Fruit fly (Drosophila melanogaster) whole organism, embryonic: ENCODE measurements around the gene CG4462.

Experiments
- Antp ChIP-seq: fragments of 200-800 bp; sonication (Bioruptor generic); optimal IDR thresholded peaks from 3 replicates; lab custom pipeline; 2016; ENCODE audit warnings: missing biosample characterization, missing genetic modification characterization
- Bdp1 ChIP-seq: fragments of 200-800 bp; sonication (Bioruptor generic); optimal IDR thresholded peaks from 3 replicates; lab custom pipeline; 2016; ENCODE audit warnings: missing biosample characterization, missing genetic modification characterization
- C15 ChIP-seq: fragments of 200-800 bp; sonication (Bioruptor generic); IDR thresholded peaks from 3 replicates; pipeline ENCODE4 v1.3.6; 2022; ENCODE audit warnings: missing biosample characterization, missing genetic modification characterization
- CG10366 ChIP-seq: fragments of 200-800 bp; sonication (Bioruptor generic); IDR thresholded peaks from 2 replicates; pipeline ENCODE4 v1.3.6; 2022; ENCODE audit warnings: missing biosample characterization, missing genetic modification characterization
- CG10543 ChIP-seq: fragments of 200-800 bp; sonication (Bioruptor generic); optimal IDR thresholded peaks from 3 replicates; lab custom pipeline; 2017; ENCODE audit warnings: missing biosample characterization, mild to moderate bottlenecking, missing genetic modification characterization, moderate library complexity
- CG11696 ChIP-seq: fragments of 200-800 bp; sonication (Bioruptor generic); IDR thresholded peaks from 2 replicates; pipeline ENCODE4 v1.3.6; 2022; ENCODE audit warnings: missing biosample characterization, missing genetic modification characterization
- CG13296 ChIP-seq: fragments of 200-800 bp; sonication (Bioruptor generic); optimal IDR thresholded peaks from 3 replicates; lab custom pipeline; 2018; ENCODE audit warnings: missing biosample characterization, mild to moderate bottlenecking, missing genetic modification characterization
- CG13775 ChIP-seq: fragments of 200-800 bp; sonication (Bioruptor generic); optimal IDR thresholded peaks from 3 replicates; lab custom pipeline; 2017; ENCODE audit warnings: missing biosample characterization, mild to moderate bottlenecking, missing genetic modification characterization
- CG14050 ChIP-seq: fragments of 200-800 bp; sonication (Bioruptor generic); IDR thresholded peaks from 3 replicates; pipeline ENCODE4 v1.3.6; 2022; ENCODE audit warnings: missing biosample characterization, missing genetic modification characterization
- CG15479 ChIP-seq: fragments of 200-800 bp; sonication (Bioruptor generic); optimal IDR thresholded peaks from 3 replicates; lab custom pipeline; 2019; ENCODE audit warnings: missing biosample characterization, mild to moderate bottlenecking, missing genetic modification characterization, moderate library complexity
- CG17802 ChIP-seq: fragments of 200-800 bp; sonication (Bioruptor generic); optimal IDR thresholded peaks from 2 replicates; lab custom pipeline; 2018; ENCODE audit warnings: missing biosample characterization, mild to moderate bottlenecking, missing genetic modification characterization, moderate library complexity
- CG17829 ChIP-seq: fragments of 200-800 bp; optimal IDR thresholded peaks from 2 replicates; lab custom pipeline; 2019; ENCODE audit warnings: missing biosample characterization, mild to moderate bottlenecking, missing genetic modification characterization, moderate library complexity
- CG1792 ChIP-seq: fragments of 200-800 bp; sonication (Bioruptor generic); optimal IDR thresholded peaks from 2 replicates; lab custom pipeline; 2016; ENCODE audit warnings: missing biosample characterization, missing genetic modification characterization
- CG1832 ChIP-seq: fragments of 200-800 bp; sonication (Bioruptor generic); optimal IDR thresholded peaks from 2 replicates; lab custom pipeline; 2017; ENCODE audit warnings: missing biosample characterization, mild to moderate bottlenecking, missing genetic modification characterization, inconsistent platforms
- CG18599 ChIP-seq: fragments of 200-800 bp; sonication (Bioruptor generic); optimal IDR thresholded peaks from 3 replicates; lab custom pipeline; 2017; ENCODE audit warnings: missing biosample characterization, missing genetic modification characterization, mild to moderate bottlenecking, moderate library complexity, missing genetic modification reagents
- CG30431 ChIP-seq: fragments of 200-800 bp; sonication (Bioruptor generic); optimal IDR thresholded peaks from 2 replicates; lab custom pipeline; 2017; ENCODE audit warnings: missing biosample characterization, missing genetic modification characterization
- CG3065 ChIP-seq: fragments of 200-800 bp; sonication (Bioruptor generic); optimal IDR thresholded peaks from 2 replicates; lab custom pipeline; 2016; ENCODE audit warnings: missing biosample characterization, missing genetic modification characterization
- CG31365 ChIP-seq: fragments of 200-800 bp; sonication (Bioruptor generic); optimal IDR thresholded peaks from 2 replicates; lab custom pipeline; 2018; ENCODE audit warnings: missing biosample characterization, mild to moderate bottlenecking, missing genetic modification characterization
- CG4617 ChIP-seq: fragments of 200-800 bp; sonication (Bioruptor generic); optimal IDR thresholded peaks from 3 replicates; lab custom pipeline; 2016; ENCODE audit warnings: missing biosample characterization, missing genetic modification characterization, borderline replicate concordance
- CG6689 ChIP-seq: fragments of 200-800 bp; sonication (Bioruptor generic); IDR thresholded peaks from 2 replicates; pipeline ENCODE4 v1.3.6; 2022; ENCODE audit warnings: missing biosample characterization, missing genetic modification characterization
- CG6854 ChIP-seq: fragments of 200-800 bp; sonication (Bioruptor generic); optimal IDR thresholded peaks from 3 replicates; lab custom pipeline; 2017; ENCODE audit warnings: missing biosample characterization, mild to moderate bottlenecking, missing genetic modification characterization
- CG9437 ChIP-seq: fragments of 200-800 bp; sonication (Bioruptor generic); optimal IDR thresholded peaks from 2 replicates; lab custom pipeline; 2018; ENCODE audit warnings: missing biosample characterization, mild to moderate bottlenecking, missing genetic modification characterization
- CG9876 ChIP-seq: fragments of 200-800 bp; sonication (Bioruptor generic); optimal IDR thresholded peaks from 2 replicates; lab custom pipeline; 2016; ENCODE audit warnings: missing biosample characterization, missing genetic modification characterization
- Dll ChIP-seq: fragments of 200-800 bp; sonication (Bioruptor generic); IDR thresholded peaks from 4 replicates; pipeline ENCODE4 v1.3.6; 2022; ENCODE audit warnings: missing biosample characterization, missing genetic modification characterization; ENCODE audit not compliant: partially characterized antibody
- HLH54F ChIP-seq: fragments of 200-800 bp; sonication (Bioruptor generic); optimal IDR thresholded peaks from 3 replicates; lab custom pipeline; 2016; ENCODE audit warnings: missing biosample characterization, missing genetic modification characterization
- Hmr ChIP-seq: fragments of 200-800 bp; sonication (Bioruptor generic); optimal IDR thresholded peaks from 3 replicates; lab custom pipeline; 2017; ENCODE audit warnings: mild to moderate bottlenecking, missing biosample characterization, missing genetic modification reagents, missing genetic modification characterization
- Jarid2 ChIP-seq: fragments of 200-800 bp; sonication (Bioruptor generic); optimal IDR thresholded peaks from 3 replicates; lab custom pipeline; 2017; ENCODE audit warnings: mild to moderate bottlenecking, missing biosample characterization, missing genetic modification reagents, missing genetic modification characterization
- Max ChIP-seq: fragments of 200-800 bp; sonication (Bioruptor generic); optimal IDR thresholded peaks from 2 replicates; lab custom pipeline; 2016; ENCODE audit warnings: missing biosample characterization, mild to moderate bottlenecking, missing genetic modification characterization
- Myb ChIP-seq: fragments of 200-800 bp; sonication (Bioruptor generic); optimal IDR thresholded peaks from 2 replicates; lab custom pipeline; 2016; ENCODE audit warnings: missing biosample characterization, missing genetic modification characterization
- Neu2 ChIP-seq: fragments of 200-800 bp; sonication (Bioruptor generic); optimal IDR thresholded peaks from 3 replicates; lab custom pipeline; 2016; ENCODE audit warnings: missing biosample characterization, missing genetic modification characterization, borderline replicate concordance
- Opbp ChIP-seq: fragments of 200-800 bp; sonication (Bioruptor generic); IDR thresholded peaks from 3 replicates; pipeline ENCODE4 v1.3.6; 2022; ENCODE audit warnings: missing biosample characterization, missing genetic modification characterization; ENCODE audit not compliant: partially characterized antibody
- Ravus ChIP-seq: fragments of 200-800 bp; sonication (Bioruptor generic); IDR thresholded peaks from 2 replicates; pipeline ENCODE4 v1.3.6; 2022; ENCODE audit warnings: missing biosample characterization, missing genetic modification characterization
- al ChIP-seq: fragments of 200-800 bp; sonication (Bioruptor generic); IDR thresholded peaks from 2 replicates; pipeline ENCODE4 v1.3.6; 2022; ENCODE audit warnings: missing biosample characterization, missing genetic modification characterization
- ase ChIP-seq: fragments of 200-800 bp; sonication (Bioruptor generic); IDR thresholded peaks from 3 replicates; pipeline ENCODE4 v1.3.6; 2022; ENCODE audit warnings: missing biosample characterization, missing genetic modification characterization
- cas ChIP-seq: fragments of 200-800 bp; sonication (Bioruptor generic); IDR thresholded peaks from 2 replicates; pipeline ENCODE4 v1.3.6; 2022; ENCODE audit warnings: missing biosample characterization, missing genetic modification characterization
- chif ChIP-seq, 2 experiments: fragments of 200-800 bp; sonication (Bioruptor generic); optimal IDR thresholded peaks; 3 replicates each; lab custom pipeline; 2016; ENCODE audit warnings: missing biosample characterization in 2 of 2, missing genetic modification characterization in 2 of 2
- chinmo ChIP-seq: fragments of 200-800 bp; sonication (Bioruptor generic); IDR thresholded peaks from 4 replicates; pipeline ENCODE4 v1.3.6; 2022; ENCODE audit warnings: missing biosample characterization, missing genetic modification characterization; ENCODE audit not compliant: partially characterized antibody
- dysf ChIP-seq: fragments of 200-800 bp; sonication (Bioruptor generic); IDR thresholded peaks from 3 replicates; pipeline ENCODE4 v1.3.6; 2022; ENCODE audit warnings: missing biosample characterization, missing genetic modification characterization
- fd102C ChIP-seq: fragments of 200-800 bp; sonication (Bioruptor generic); optimal IDR thresholded peaks from 2 replicates; lab custom pipeline; 2018; ENCODE audit warnings: missing biosample characterization, mild to moderate bottlenecking, missing genetic modification characterization, moderate library complexity
- gfzf ChIP-seq: fragments of 200-800 bp; sonication (Bioruptor generic); optimal IDR thresholded peaks from 2 replicates; lab custom pipeline; 2016; ENCODE audit warnings: missing biosample characterization, mild to moderate bottlenecking, missing genetic modification characterization, moderate library complexity
- gsb ChIP-seq: fragments of 200-800 bp; sonication (Bioruptor generic); IDR thresholded peaks from 2 replicates; pipeline ENCODE4 v1.3.6; 2022; ENCODE audit warnings: missing biosample characterization, missing genetic modification characterization
- her ChIP-seq: fragments of 200-800 bp; sonication (Bioruptor generic); optimal IDR thresholded peaks from 2 replicates; lab custom pipeline; 2016; ENCODE audit warnings: missing biosample characterization, missing genetic modification characterization
- ind ChIP-seq: fragments of 200-800 bp; sonication (Bioruptor generic); optimal IDR thresholded peaks from 3 replicates; lab custom pipeline; 2016; ENCODE audit warnings: missing biosample characterization, missing genetic modification characterization
- lab ChIP-seq: fragments of 200-800 bp; sonication (Bioruptor generic); optimal IDR thresholded peaks from 3 replicates; lab custom pipeline; 2017; ENCODE audit warnings: missing biosample characterization, missing genetic modification characterization, mild to moderate bottlenecking, moderate library complexity, missing genetic modification reagents
- schlank ChIP-seq: fragments of 200-800 bp; sonication (Bioruptor generic); optimal IDR thresholded peaks from 2 replicates; lab custom pipeline; 2018; ENCODE audit warnings: missing biosample characterization, mild to moderate bottlenecking, missing genetic modification characterization
- sima ChIP-seq: fragments of 200-800 bp; sonication (Bioruptor generic); optimal IDR thresholded peaks from 2 replicates; lab custom pipeline; 2016; ENCODE audit warnings: missing biosample characterization, missing genetic modification characterization
- sisA ChIP-seq: fragments of 200-800 bp; sonication (Bioruptor generic); IDR thresholded peaks from 2 replicates; pipeline ENCODE4 v1.3.6; 2022; ENCODE audit warnings: missing biosample characterization, missing genetic modification characterization
- toy ChIP-seq: fragments of 200-800 bp; sonication (Bioruptor generic); IDR thresholded peaks from 2 replicates; pipeline ENCODE4 v1.3.6; 2022; ENCODE audit warnings: missing biosample characterization, missing genetic modification characterization
- tx ChIP-seq: fragments of 200-800 bp; sonication (Bioruptor generic); optimal IDR thresholded peaks from 2 replicates; lab custom pipeline; 2016; ENCODE audit warnings: missing biosample characterization, missing genetic modification characterization
- vvl ChIP-seq: fragments of 200-800 bp; sonication (Bioruptor generic); IDR thresholded peaks from 2 replicates; pipeline ENCODE4 v1.3.6; 2022; ENCODE audit warnings: missing biosample characterization, missing genetic modification characterization

The CG4462 gene

dm6 chr3R:19905932-19906439 is 19.2 kb downstream of the CG4462 start (continued):
- peak; percentile 89 for TF ChIP-seq vvl
- TF ChIP-seq sisA (GFP tag; lab: Robert Waterston, UW): peak; percentile 73
- peak; percentile 82 for TF ChIP-seq Hmr (GFP tag; lab: Kevin White, UChicago)
- peak; percentile 73 for TF ChIP-seq CG13296 (GFP tag; lab: Kevin White, UChicago)
- peak; percentile 67; the same call in 2 of the 3 replicates for TF ChIP-seq C15 (GFP tag; lab: Robert Waterston, UW)
- TF ChIP-seq CG3065 (GFP tag; lab: Kevin White, UChicago): peak; percentile 41
- peak; percentile 77 for TF ChIP-seq CG10543
- TF ChIP-seq CG11696: peak; percentile 52; the same call in 1 of the 2 replicates
- peak; percentile 79 for TF ChIP-seq Antp
- TF ChIP-seq CG4617: peak; percentile 31
- TF ChIP-seq Myb: peak; percentile 71
- TF ChIP-seq gsb (GFP tag; lab: Robert Waterston, UW): peak; percentile 70
- TF ChIP-seq CG6689 (GFP tag; lab: Robert Waterston, UW): peak; percentile 88
- TF ChIP-seq CG1792: peak; percentile 42
- peak; percentile 91 for TF ChIP-seq dysf (GFP tag; lab: Robert Waterston, UW)
- peak; percentile 61 for TF ChIP-seq Bdp1 (GFP tag; lab: Kevin White, UChicago)
- no peak for TF ChIP-seq Jarid2
- peak; percentile 51 for TF ChIP-seq CG6854 (GFP tag; lab: Kevin White, UChicago)
- no peak for TF ChIP-seq sima (GFP tag; lab: Kevin White, UChicago)
- peak; percentile 36 for TF ChIP-seq CG17802 (tag; lab: Kevin White, UChicago)
- TF ChIP-seq al (GFP tag; lab: Robert Waterston, UW): peak; percentile 76
- no peak for TF ChIP-seq CG15479 (GFP tag; lab: Kevin White, UChicago)
- peak; percentile 54 for TF ChIP-seq CG30431 (GFP tag; lab: Kevin White, UChicago)
- peak; percentile 83 for TF ChIP-seq HLH54F (GFP tag; lab: Kevin White, UChicago)
- TF ChIP-seq fd102C (GFP tag; lab: Kevin White, UChicago): no peak
- TF ChIP-seq chinmo (GFP tag; lab: Robert Waterston, UW): peak; percentile 84; the same call in 2 of the 4 replicates
- peak; percentile 71 for TF ChIP-seq tx
- peak; percentile 75 for TF ChIP-seq toy (GFP tag; lab: Robert Waterston, UW)
- peak; percentile 70 for TF ChIP-seq CG14050
- peak; percentile 47 for TF ChIP-seq Max (GFP tag; lab: Kevin White, UChicago)
- peak; percentile 68 for TF ChIP-seq her (GFP tag; lab: Kevin White, UChicago)
- TF ChIP-seq gfzf (GFP tag; lab: Kevin White, UChicago): no peak
- TF ChIP-seq Dll (GFP tag; lab: Robert Waterston, UW): peak; percentile 11; the same call in 1 of the 4 replicates
- peak; percentile 74 for TF ChIP-seq CG17829 (tag; lab: Kevin White, UChicago)
- TF ChIP-seq ase (GFP tag; lab: Robert Waterston, UW): peak; percentile 80
- no peak for TF ChIP-seq Opbp (GFP tag; lab: Robert Waterston, UW)
- peak; percentile 18 for TF ChIP-seq CG31365 (tag; lab: Kevin White, UChicago)
- TF ChIP-seq Ravus (GFP tag; lab: Robert Waterston, UW): no peak; the same call in 1 of the 2 replicates
- TF ChIP-seq CG18599: peak; percentile 92
- TF ChIP-seq CG9876 (GFP tag; lab: Kevin White, UChicago): peak; percentile 56
- peak; percentile 92 for TF ChIP-seq lab (GFP tag; lab: Kevin White, UChicago)
- TF ChIP-seq CG9437 (GFP tag; lab: Kevin White, UChicago): no peak
- TF ChIP-seq CG1832: no peak
- TF ChIP-seq chif (GFP tag; optimal IDR thresholded peaks at IDR 0.05; lab: Kevin White, UChicago): peak; percentile 73 to 80
- TF ChIP-seq CG13775 (GFP tag; lab: Kevin White, UChicago): peak; percentile 74
- TF ChIP-seq ind (GFP tag; lab: Kevin White, UChicago): peak; percentile 85
- no peak for TF ChIP-seq Neu2 (GFP tag; lab: Kevin White, UChicago)
- peak; percentile 49; the same call in 1 of the 2 replicates for TF ChIP-seq cas (GFP tag; lab: Robert Waterston, UW)
- TF ChIP-seq CG10366 (GFP tag; lab: Robert Waterston, UW): peak; percentile 83
- peak; percentile 62 for TF ChIP-seq schlank (tag; lab: Kevin White, UChicago)
